Worm (Caenorhabditis elegans) whole organism, L3 larva: ENCODE results near the gene aars-1.

ENCODE experiments used
- R02D3.7 ChIP-seq: fragments of 150-350 bp; optimal IDR thresholded peaks from 2 replicates; lab custom pipeline; 2014; ENCODE audit warnings: missing biosample characterization, missing genetic modification characterization
- ZK546.5 ChIP-seq: sonication (generic microtip); optimal IDR thresholded peaks from 2 replicates; lab custom pipeline; 2017; ENCODE audit warnings: missing biosample characterization, missing genetic modification characterization
- ama-1 ChIP-seq: fragments of 150-350 bp; optimal IDR thresholded peaks from 2 replicates; lab custom pipeline; 2018
- ceh-16 ChIP-seq: sonication (generic microtip); optimal IDR thresholded peaks from 2 replicates; lab custom pipeline; 2017; ENCODE audit warnings: missing biosample characterization, missing genetic modification characterization
- ceh-28 ChIP-seq: fragments of 150-350 bp; optimal IDR thresholded peaks from 2 replicates; lab custom pipeline; 2014; ENCODE audit warnings: missing biosample characterization, missing genetic modification reagents, missing genetic modification characterization
- ceh-82 ChIP-seq: fragments of 150-350 bp; optimal IDR thresholded peaks from 2 replicates; lab custom pipeline; 2014; ENCODE audit warnings: missing biosample characterization, missing genetic modification characterization
- ceh-9 ChIP-seq: sonication (generic microtip); optimal IDR thresholded peaks from 2 replicates; lab custom pipeline; 2018; ENCODE audit warnings: missing biosample characterization, missing genetic modification characterization
- egl-27 ChIP-seq: sonication (generic microtip); optimal IDR thresholded peaks from 4 replicates; lab custom pipeline; 2017; ENCODE audit warnings: missing biosample characterization, missing genetic modification reagents, missing genetic modification characterization
- egl-5 ChIP-seq: fragments of 150-350 bp; optimal IDR thresholded peaks from 2 replicates; lab custom pipeline; 2017; ENCODE audit warnings: missing biosample characterization, missing genetic modification reagents, missing genetic modification characterization, inconsistent platforms
- elt-1 ChIP-seq: fragments of 150-350 bp; optimal IDR thresholded peaks from 2 replicates; lab custom pipeline; 2014; ENCODE audit warnings: missing biosample characterization, missing genetic modification characterization
- elt-2 ChIP-seq: sonication (generic microtip); optimal IDR thresholded peaks from 2 replicates; lab custom pipeline; 2016; ENCODE audit warnings: missing genetic modification reagents, mild to moderate bottlenecking, missing genetic modification characterization, missing compliant biosample characterization
- eor-1 ChIP-seq, 2 experiments: fragments of 150-350 bp; optimal IDR thresholded peaks; 2 replicates each; lab custom pipeline; 2014 to 2018; ENCODE audit warnings: missing biosample characterization in 2 of 2, missing genetic modification characterization in 2 of 2
- fkh-10 ChIP-seq: sonication (generic microtip); optimal IDR thresholded peaks from 2 replicates; lab custom pipeline; 2017; ENCODE audit warnings: missing biosample characterization, missing genetic modification reagents, missing genetic modification characterization
- fkh-2 ChIP-seq: fragments of 150-350 bp; optimal IDR thresholded peaks from 2 replicates; lab custom pipeline; 2014; ENCODE audit warnings: missing biosample characterization, missing genetic modification reagents, missing genetic modification characterization
- fos-1 ChIP-seq: fragments of 150-350 bp; optimal IDR thresholded peaks from 2 replicates; lab custom pipeline; 2014; ENCODE audit warnings: missing biosample characterization, missing genetic modification characterization
- hmg-11 ChIP-seq: sonication (generic microtip); optimal IDR thresholded peaks from 2 replicates; lab custom pipeline; 2016; ENCODE audit warnings: missing genetic modification characterization, missing compliant biosample characterization
- jun-1 ChIP-seq: fragments of 150-350 bp; optimal IDR thresholded peaks from 2 replicates; lab custom pipeline; 2014; ENCODE audit warnings: missing biosample characterization, missing genetic modification reagents, missing genetic modification characterization
- lin-39 ChIP-seq: fragments of 150-350 bp; optimal IDR thresholded peaks from 2 replicates; lab custom pipeline; 2018; ENCODE audit warnings: missing biosample characterization, missing genetic modification reagents, missing genetic modification characterization
- lsy-12 ChIP-seq: sonication (generic microtip); optimal IDR thresholded peaks from 2 replicates; lab custom pipeline; 2016; ENCODE audit warnings: mild to moderate bottlenecking, missing genetic modification characterization, missing compliant biosample characterization
- mdl-1 ChIP-seq: fragments of 150-350 bp; optimal IDR thresholded peaks from 2 replicates; lab custom pipeline; 2014; ENCODE audit warnings: missing biosample characterization, missing genetic modification characterization
- nfya-1 ChIP-seq: sonication (generic microtip); optimal IDR thresholded peaks from 2 replicates; lab custom pipeline; 2017; ENCODE audit warnings: missing genetic modification characterization, mild to moderate bottlenecking, missing compliant biosample characterization, antibody characterized with exemption, moderate library complexity; ENCODE audit not compliant: insufficient read depth
- nhr-11 ChIP-seq: fragments of 150-350 bp; optimal IDR thresholded peaks from 2 replicates; lab custom pipeline; 2014; ENCODE audit warnings: missing biosample characterization, missing genetic modification characterization
- nhr-12 ChIP-seq: fragments of 150-350 bp; optimal IDR thresholded peaks from 2 replicates; lab custom pipeline; 2014; ENCODE audit warnings: missing biosample characterization, missing genetic modification characterization
- nhr-23 ChIP-seq: fragments of 150-350 bp; optimal IDR thresholded peaks from 2 replicates; lab custom pipeline; 2014; ENCODE audit warnings: missing biosample characterization, missing genetic modification reagents, missing genetic modification characterization
- nhr-25 ChIP-seq: sonication (generic microtip); optimal IDR thresholded peaks from 2 replicates; lab custom pipeline; 2017; ENCODE audit warnings: missing biosample characterization, missing genetic modification characterization
- nhr-28 ChIP-seq: fragments of 150-350 bp; optimal IDR thresholded peaks from 2 replicates; lab custom pipeline; 2014; ENCODE audit warnings: missing biosample characterization, missing genetic modification characterization
- nhr-43 ChIP-seq: sonication (generic microtip); optimal IDR thresholded peaks from 2 replicates; lab custom pipeline; 2016; ENCODE audit warnings: mild to moderate bottlenecking, missing genetic modification characterization, missing compliant biosample characterization; ENCODE audit not compliant: poor library complexity, severe bottlenecking
- nhr-67 ChIP-seq: fragments of 150-350 bp; optimal IDR thresholded peaks from 2 replicates; lab custom pipeline; 2014; ENCODE audit warnings: missing biosample characterization, missing genetic modification characterization
- nhr-76 ChIP-seq: fragments of 150-350 bp; sonication (generic microtip); optimal IDR thresholded peaks from 5 replicates; lab custom pipeline; 2014; ENCODE audit warnings: missing biosample characterization, missing genetic modification characterization
- nhr-77 ChIP-seq: fragments of 150-350 bp; optimal IDR thresholded peaks from 2 replicates; lab custom pipeline; 2014; ENCODE audit warnings: missing biosample characterization, missing genetic modification characterization
- pha-4 ChIP-seq: fragments of 150-350 bp; optimal IDR thresholded peaks from 2 replicates; lab custom pipeline; 2014; ENCODE audit warnings: missing biosample characterization, missing genetic modification reagents, missing genetic modification characterization
- pqm-1 ChIP-seq: fragments of 150-350 bp; optimal IDR thresholded peaks from 2 replicates; lab custom pipeline; 2017; ENCODE audit warnings: missing biosample characterization, missing genetic modification characterization, inconsistent platforms
- skn-1 ChIP-seq: fragments of 150-350 bp; optimal IDR thresholded peaks from 2 replicates; lab custom pipeline; 2014; ENCODE audit warnings: missing biosample characterization, missing genetic modification characterization
- snpc-4 ChIP-seq: fragments of 150-350 bp; optimal IDR thresholded peaks from 2 replicates; lab custom pipeline; 2014; ENCODE audit warnings: missing biosample characterization, missing genetic modification characterization
- tbx-2 ChIP-seq: sonication (generic microtip); optimal IDR thresholded peaks from 2 replicates; lab custom pipeline; 2016; ENCODE audit warnings: mild to moderate bottlenecking, missing genetic modification characterization, missing compliant biosample characterization
- unc-39 ChIP-seq: sonication (generic microtip); optimal IDR thresholded peaks from 4 replicates; lab custom pipeline; 2017; ENCODE audit warnings: missing biosample characterization, missing genetic modification characterization
- unc-62 ChIP-seq: fragments of 150-350 bp; sonication (generic microtip); optimal IDR thresholded peaks from 4 replicates; lab custom pipeline; 2014; ENCODE audit warnings: missing biosample characterization, missing genetic modification reagents, missing genetic modification characterization
- ztf-11 ChIP-seq: fragments of 150-350 bp; optimal IDR thresholded peaks from 2 replicates; lab custom pipeline; 2014; ENCODE audit warnings: missing biosample characterization, missing genetic modification characterization
- ztf-4 ChIP-seq: fragments of 150-350 bp; optimal IDR thresholded peaks from 2 replicates; lab custom pipeline; 2014; ENCODE audit warnings: missing biosample characterization, missing genetic modification characterization

aars-1 gene

ce11 chrII:11452498-11453005 lies 11.7 kb downstream of the aars-1 start, which contains the start of gene rsp-2:
rsp-2 (minus strand) TSS chrII:11452955.
- TF ChIP-seq nhr-12 (tag; lab: Kevin White, UChicago) (no peak), pqm-1 (tag; lab: Kevin White, UChicago) (no peak), nhr-76 (no peak), nfya-1 (tag; lab: Kevin White, UChicago) (no peak), nhr-67 (tag; lab: Kevin White, UChicago) (no peak), ceh-16 (tag; lab: Kevin White, UChicago) (no peak), ama-1 (lab: Kevin White, UChicago) (no peak), nhr-25 (no peak), pha-4 (tag; lab: Kevin White, UChicago) (no peak), ztf-11 (no peak), R02D3.7 (no peak), egl-5 (tag; lab: Kevin White, UChicago) (no peak), nhr-11 (no peak), nhr-23 (no peak), ztf-4 (tag; lab: Kevin White, UChicago) (no peak), lin-39 (tag; lab: Kevin White, UChicago) (no peak), elt-1 (tag; lab: Kevin White, UChicago) (no peak), ceh-28 (tag; lab: Kevin White, UChicago) (no peak)

- no peak for TF ChIP-seq ceh-82
- no peak for TF ChIP-seq nhr-76
- no peak for TF ChIP-seq fkh-2 (tag; lab: Kevin White, UChicago)
- no peak for TF ChIP-seq hmg-11 (tag; lab: Kevin White, UChicago)
- no peak for TF ChIP-seq nhr-43 (tag; lab: Kevin White, UChicago)
- no peak for TF ChIP-seq nhr-28
- no peak for TF ChIP-seq jun-1 (tag; lab: Kevin White, UChicago)
- TF ChIP-seq nfya-1 (tag; lab: Kevin White, UChicago): no peak
- no peak for TF ChIP-seq ceh-16 (tag; lab: Kevin White, UChicago)
- no peak for TF ChIP-seq unc-39
- no peak for TF ChIP-seq pqm-1 (tag; lab: Kevin White, UChicago)
- no peak for TF ChIP-seq R02D3.7
- TF ChIP-seq fkh-10 (GFP tag; lab: Kevin White, UChicago): no peak
- no peak for TF ChIP-seq ZK546.5 (tag; lab: Kevin White, UChicago)
- TF ChIP-seq ceh-9: no peak
- no peak for TF ChIP-seq ceh-28 (tag; lab: Kevin White, UChicago)
These were observed 12.6 kb downstream of the aars-1 start for ce11 chrII:11451738-11452137.

ce11 chrII:11450882-11451281 lies 13.4 kb downstream of the aars-1 start:
- no peak for TF ChIP-seq nhr-43 (tag; lab: Kevin White, UChicago)
- TF ChIP-seq, all 47 proteins: peak for 0

ce11 chrII:11448753-11449152 lies 15.5 kb downstream of the aars-1 start, which contains the start of gene W02B12.1:
W02B12.1 (plus strand) TSS chrII:11449021.
- TF ChIP-seq lsy-12 (tag; lab: Kevin White, UChicago): no peak
- TF ChIP-seq pqm-1 (tag; lab: Kevin White, UChicago): peak; percentile 72
- TF ChIP-seq elt-2 (tag; lab: Kevin White, UChicago): peak; percentile 77

DNA sequence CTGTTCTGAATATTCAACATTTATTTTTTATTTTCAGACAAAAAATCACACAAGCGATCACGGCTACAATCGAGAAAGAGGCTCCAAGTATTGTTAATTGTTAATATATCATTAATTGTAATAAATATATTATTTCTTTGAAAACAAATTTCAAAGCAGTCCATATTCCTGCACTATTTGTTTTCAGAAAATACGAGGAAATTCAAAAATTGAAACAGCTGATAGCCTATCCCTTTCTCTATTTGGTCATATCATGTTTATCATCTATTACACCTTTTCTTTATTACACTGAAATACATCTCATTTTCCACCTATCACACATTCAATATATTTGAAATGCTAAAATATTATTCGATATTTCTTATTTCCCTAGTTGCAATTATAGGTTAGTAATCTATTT lies 19.3 kb downstream of the aars-1 start, which contains the start of gene W02B12.13:
W02B12.13 (plus strand) TSS at position 301 of the 400 bp plus-strand sequence.
- TF ChIP-seq snpc-4 (tag; lab: Kevin White, UChicago) (no peak), mdl-1 (no peak), R02D3.7 (no peak), fos-1 (tag; lab: Kevin White, UChicago) (no peak), nhr-11 (no peak), unc-62 (GFP tag; lab: Kevin White, UChicago) (no peak), ama-1 (lab: Kevin White, UChicago) (no peak), unc-39 (no peak), lin-39 (tag; lab: Kevin White, UChicago) (no peak), nhr-12 (tag; lab: Kevin White, UChicago) (no peak), nhr-67 (tag; lab: Kevin White, UChicago) (no peak), ceh-82 (no peak), tbx-2 (tag; lab: Kevin White, UChicago) (no peak), elt-1 (tag; lab: Kevin White, UChicago) (no peak), pha-4 (tag; lab: Kevin White, UChicago) (no peak), pqm-1 (tag; lab: Kevin White, UChicago) (no peak), skn-1 (no peak), nhr-77 (tag; lab: Kevin White, UChicago) (no peak), eor-1 (tag; optimal IDR thresholded peaks at IDR 0.05; lab: Kevin White, UChicago) (no peak), egl-27 (tag; lab: Kevin White, UChicago) (no peak)
